Fruit fly (Drosophila melanogaster) whole organism, prepupa: ENCODE measurements around the gene Chpf.
A peak's percentile ranks its signal among the peaks of the same experiment; 100 is the strongest.

Experiments used
- Blimp-1 ChIP-seq: fragments of 200-800 bp; sonication (Bioruptor generic); optimal IDR thresholded peaks from 3 replicates; lab custom pipeline; 2017; ENCODE audit warnings: missing biosample characterization, missing genetic modification characterization, mild to moderate bottlenecking, moderate library complexity, missing genetic modification reagents
- CG10669 ChIP-seq: fragments of 200-800 bp; sonication (Bioruptor generic); optimal IDR thresholded peaks from 3 replicates; lab custom pipeline; 2018; ENCODE audit warnings: missing biosample characterization, mild to moderate bottlenecking, missing genetic modification characterization, moderate library complexity
- CG11294 ChIP-seq: fragments of 200-800 bp; sonication (Bioruptor generic); IDR thresholded peaks from 2 replicates; pipeline ENCODE4 v1.3.6; 2022; ENCODE audit warnings: missing biosample characterization, missing genetic modification characterization
- CG11762 ChIP-seq: fragments of 200-800 bp; sonication (Bioruptor generic); optimal IDR thresholded peaks from 3 replicates; lab custom pipeline; 2016; ENCODE audit warnings: missing biosample characterization, missing genetic modification characterization; ENCODE audit not compliant: insufficient read depth
- CG11902 ChIP-seq: fragments of 200-800 bp; sonication (Bioruptor generic); optimal IDR thresholded peaks from 3 replicates; lab custom pipeline; 2016; ENCODE audit warnings: missing biosample characterization, missing genetic modification characterization
- CG1621 ChIP-seq: fragments of 200-800 bp; sonication (Bioruptor generic); optimal IDR thresholded peaks from 3 replicates; lab custom pipeline; 2018; ENCODE audit warnings: missing biosample characterization, mild to moderate bottlenecking, missing genetic modification characterization
- CG16779 ChIP-seq: fragments of 200-800 bp; sonication (Bioruptor generic); optimal IDR thresholded peaks from 3 replicates; lab custom pipeline; 2017; ENCODE audit warnings: missing biosample characterization, mild to moderate bottlenecking, missing genetic modification characterization
- CG31627 ChIP-seq: fragments of 200-800 bp; sonication (Bioruptor generic); optimal IDR thresholded peaks from 3 replicates; lab custom pipeline; 2016; ENCODE audit warnings: missing biosample characterization, missing genetic modification characterization
- CG32006 ChIP-seq: fragments of 200-800 bp; sonication (Bioruptor generic); optimal IDR thresholded peaks from 3 replicates; lab custom pipeline; 2017; ENCODE audit warnings: missing biosample characterization, mild to moderate bottlenecking, missing genetic modification characterization
- CG34406 ChIP-seq: fragments of 200-800 bp; sonication (Bioruptor generic); optimal IDR thresholded peaks from 3 replicates; lab custom pipeline; 2016; ENCODE audit warnings: missing biosample characterization, missing genetic modification characterization
- CG3919 ChIP-seq: fragments of 200-800 bp; sonication (Bioruptor generic); optimal IDR thresholded peaks from 3 replicates; lab custom pipeline; 2016; ENCODE audit warnings: missing biosample characterization, missing genetic modification characterization
- CG4318 ChIP-seq: fragments of 200-800 bp; sonication (Bioruptor generic); optimal IDR thresholded peaks from 3 replicates; lab custom pipeline; 2017; ENCODE audit warnings: missing biosample characterization, mild to moderate bottlenecking, missing genetic modification characterization
- CG6163 ChIP-seq: fragments of 200-800 bp; sonication (Bioruptor generic); IDR thresholded peaks from 3 replicates; pipeline ENCODE4 v1.3.6; 2022; ENCODE audit warnings: missing biosample characterization, missing genetic modification characterization
- CG6276 ChIP-seq: fragments of 200-800 bp; sonication (Bioruptor generic); optimal IDR thresholded peaks from 2 replicates; lab custom pipeline; 2017; ENCODE audit warnings: missing biosample characterization, mild to moderate bottlenecking, missing genetic modification characterization
- CG6792 ChIP-seq: fragments of 200-800 bp; sonication (Bioruptor generic); optimal IDR thresholded peaks from 3 replicates; lab custom pipeline; 2016; ENCODE audit warnings: missing biosample characterization, missing genetic modification characterization
- CG6808 ChIP-seq: fragments of 200-800 bp; sonication (Bioruptor generic); optimal IDR thresholded peaks from 3 replicates; lab custom pipeline; 2017; ENCODE audit warnings: missing biosample characterization, missing genetic modification characterization, mild to moderate bottlenecking, moderate library complexity, missing genetic modification reagents
- CG7368 ChIP-seq: fragments of 200-800 bp; sonication (Bioruptor generic); optimal IDR thresholded peaks from 3 replicates; lab custom pipeline; 2016; ENCODE audit warnings: missing biosample characterization, missing genetic modification characterization
- CG8119 ChIP-seq: fragments of 200-800 bp; sonication (Bioruptor generic); IDR thresholded peaks from 3 replicates; pipeline ENCODE4 v1.3.6; 2022; ENCODE audit warnings: missing biosample characterization, missing genetic modification characterization
- CG8319 ChIP-seq: fragments of 200-800 bp; sonication (Bioruptor generic); optimal IDR thresholded peaks from 3 replicates; lab custom pipeline; 2016; ENCODE audit warnings: missing biosample characterization, missing genetic modification characterization
- CG8632 ChIP-seq: fragments of 200-800 bp; sonication (Bioruptor generic); optimal IDR thresholded peaks from 3 replicates; lab custom pipeline; 2016; ENCODE audit warnings: missing biosample characterization, missing genetic modification characterization
- CG9139 ChIP-seq: fragments of 200-800 bp; sonication (Bioruptor generic); optimal IDR thresholded peaks from 3 replicates; lab custom pipeline; 2017; ENCODE audit warnings: missing biosample characterization, mild to moderate bottlenecking, missing genetic modification characterization
- Eip78C ChIP-seq: fragments of 200-800 bp; sonication (Bioruptor generic); peaks from one replicate; lab custom pipeline; 2016; ENCODE audit warnings: missing biosample characterization, missing genetic modification characterization
- Eip93F ChIP-seq: fragments of 200-800 bp; sonication (Bioruptor generic); optimal IDR thresholded peaks from 2 replicates; lab custom pipeline; 2016; ENCODE audit warnings: missing biosample characterization, mild to moderate bottlenecking, missing genetic modification characterization
- Ets21C ChIP-seq: fragments of 200-800 bp; sonication (Bioruptor generic); optimal IDR thresholded peaks from 3 replicates; lab custom pipeline; 2016; ENCODE audit warnings: missing biosample characterization, missing genetic modification characterization
- Ets96B ChIP-seq: fragments of 200-800 bp; optimal IDR thresholded peaks from 2 replicates; lab custom pipeline; 2019; ENCODE audit warnings: missing biosample characterization, mild to moderate bottlenecking, missing genetic modification characterization, moderate library complexity
- Gug ChIP-seq: fragments of 200-800 bp; sonication (Bioruptor generic); IDR thresholded peaks from 2 replicates; pipeline ENCODE4 v1.3.6; 2022; ENCODE audit warnings: missing biosample characterization, missing genetic modification characterization
- Hr38 ChIP-seq: sonication (Bioruptor generic); optimal IDR thresholded peaks from 2 replicates; lab custom pipeline; 2016; ENCODE audit warnings: missing biosample characterization, missing genetic modification characterization
- Hr39 ChIP-seq: fragments of 200-800 bp; sonication (Bioruptor generic); optimal IDR thresholded peaks from 2 replicates; lab custom pipeline; 2016; ENCODE audit warnings: missing biosample characterization, missing genetic modification characterization
- Lpt ChIP-seq: fragments of 200-800 bp; sonication (Bioruptor generic); optimal IDR thresholded peaks from 3 replicates; lab custom pipeline; 2016; ENCODE audit warnings: missing biosample characterization, missing genetic modification characterization
- Met ChIP-seq: fragments of 200-800 bp; sonication (Bioruptor generic); optimal IDR thresholded peaks from 3 replicates; lab custom pipeline; 2016; ENCODE audit warnings: missing biosample characterization, missing genetic modification characterization
- OdsH ChIP-seq: fragments of 200-800 bp; sonication (Bioruptor generic); optimal IDR thresholded peaks from 3 replicates; lab custom pipeline; 2016; ENCODE audit warnings: missing biosample characterization, missing genetic modification characterization
- Sox102F ChIP-seq: fragments of 200-800 bp; sonication (Bioruptor generic); optimal IDR thresholded peaks from 2 replicates; lab custom pipeline; 2016; ENCODE audit warnings: missing biosample characterization, mild to moderate bottlenecking, missing genetic modification characterization
- Sox15 ChIP-seq: fragments of 200-800 bp; sonication (Bioruptor generic); optimal IDR thresholded peaks from 3 replicates; lab custom pipeline; 2016; ENCODE audit warnings: missing biosample characterization, missing genetic modification characterization
- achi ChIP-seq: fragments of 200-800 bp; sonication (Bioruptor generic); optimal IDR thresholded peaks from 3 replicates; lab custom pipeline; 2016; ENCODE audit warnings: missing biosample characterization, missing genetic modification characterization
- cyc ChIP-seq: fragments of 200-800 bp; sonication (Bioruptor generic); optimal IDR thresholded peaks from 3 replicates; lab custom pipeline; 2016; ENCODE audit warnings: missing biosample characterization, missing genetic modification characterization
- eg ChIP-seq: fragments of 200-800 bp; sonication (Bioruptor generic); IDR thresholded peaks from 3 replicates; pipeline ENCODE4 v1.3.6; 2022; ENCODE audit warnings: missing biosample characterization, missing genetic modification characterization
- esn ChIP-seq: fragments of 200-800 bp; sonication (Bioruptor generic); optimal IDR thresholded peaks from 2 replicates; lab custom pipeline; 2016; ENCODE audit warnings: missing biosample characterization, mild to moderate bottlenecking, missing genetic modification characterization, moderate library complexity
- fd59A ChIP-seq: fragments of 200-800 bp; sonication (Bioruptor generic); optimal IDR thresholded peaks from 2 replicates; lab custom pipeline; 2017; ENCODE audit warnings: missing biosample characterization, mild to moderate bottlenecking, missing genetic modification characterization, missing genetic modification reagents
- fkh ChIP-seq: fragments of 200-800 bp; sonication (Bioruptor generic); optimal IDR thresholded peaks from 3 replicates; lab custom pipeline; 2017; ENCODE audit warnings: missing biosample characterization, mild to moderate bottlenecking, missing genetic modification characterization, moderate library complexity
- lz ChIP-seq: fragments of 200-800 bp; sonication (Bioruptor generic); optimal IDR thresholded peaks from 3 replicates; lab custom pipeline; 2016; ENCODE audit warnings: missing biosample characterization, missing genetic modification characterization
- net ChIP-seq: fragments of 200-800 bp; sonication (Bioruptor generic); optimal IDR thresholded peaks from 3 replicates; lab custom pipeline; 2016; ENCODE audit warnings: missing biosample characterization, missing genetic modification characterization
- pdm3 ChIP-seq: fragments of 200-800 bp; sonication (Bioruptor generic); optimal IDR thresholded peaks from 3 replicates; lab custom pipeline; 2016; ENCODE audit warnings: missing biosample characterization, missing genetic modification characterization
- salr ChIP-seq, 2 experiments: fragments of 200-800 bp; sonication (Bioruptor generic); optimal IDR thresholded peaks; 3 replicates each; lab custom pipeline; 2016 to 2018; ENCODE audit warnings: missing biosample characterization in 2 of 2, missing genetic modification characterization in 2 of 2, mild to moderate bottlenecking in 1 of 2
- ss ChIP-seq, 2 experiments: fragments of 200-800 bp; sonication (Bioruptor generic); optimal IDR thresholded peaks; 2 replicates in 1 of 2; 3 replicates in 1 of 2; lab custom pipeline; 2017 to 2018; ENCODE audit warnings: mild to moderate bottlenecking in 2 of 2, missing biosample characterization in 2 of 2, missing genetic modification characterization in 2 of 2, moderate library complexity in 1 of 2
- svp ChIP-seq: fragments of 200-800 bp; sonication (Bioruptor generic); peaks from one replicate; lab custom pipeline; 2016; ENCODE audit warnings: missing biosample characterization, missing genetic modification characterization
- topi ChIP-seq: fragments of 200-800 bp; sonication (Bioruptor generic); optimal IDR thresholded peaks from 3 replicates; lab custom pipeline; 2016; ENCODE audit warnings: missing biosample characterization, missing genetic modification characterization

Gene Chpf

DNA sequence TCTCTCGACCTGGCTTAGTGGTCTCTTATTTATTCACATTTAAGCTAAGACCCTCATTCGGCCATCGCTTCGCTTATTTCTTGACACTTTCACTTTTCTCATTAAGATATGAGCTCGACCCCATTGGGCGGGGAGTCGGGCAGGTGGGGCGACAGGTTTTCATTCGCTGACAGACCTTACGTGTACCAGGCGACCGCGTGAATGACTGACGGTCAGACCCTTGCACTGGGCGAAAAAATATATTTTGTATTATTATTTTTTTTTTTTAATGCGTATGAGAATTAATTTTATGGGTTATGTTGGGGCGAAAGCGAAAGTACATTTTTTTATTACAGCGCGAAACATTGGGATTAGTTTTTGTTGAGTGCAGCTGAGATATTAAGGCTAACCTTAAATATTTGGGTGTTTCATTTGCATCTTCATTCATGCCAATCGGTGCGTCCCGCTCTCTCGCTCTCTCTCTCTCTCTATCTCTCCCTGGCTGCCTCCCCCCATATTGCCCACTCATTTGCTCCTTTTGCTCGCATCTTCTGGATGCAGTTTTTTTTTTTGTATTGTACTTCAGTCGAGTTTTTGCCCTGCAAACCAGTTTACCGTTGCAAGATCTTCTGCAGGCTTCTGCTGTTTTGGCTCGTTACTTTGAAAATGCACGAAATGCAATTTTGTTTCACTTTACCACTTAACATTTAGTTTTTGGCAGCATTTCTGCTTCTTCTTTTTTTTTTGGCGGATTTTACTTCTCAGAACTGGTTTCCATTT is 24.9 kb upstream of the Chpf start (continued):
- peak; percentile 48 for TF ChIP-seq achi (GFP tag; lab: Kevin White, UChicago)
- peak; percentile 29 for TF ChIP-seq CG11762 (GFP tag; lab: Kevin White, UChicago)
- TF ChIP-seq CG8319: peak; percentile 53
- peak; percentile 61 for TF ChIP-seq OdsH (GFP tag; lab: Kevin White, UChicago)
- peak; percentile 95 for TF ChIP-seq Eip78C
- no peak for TF ChIP-seq Hr38 (GFP tag; lab: Kevin White, UChicago)
- TF ChIP-seq CG6163 (GFP tag; lab: Robert Waterston, UW): peak; percentile 86
- TF ChIP-seq Blimp-1: peak; percentile 94
- TF ChIP-seq CG8119: peak; percentile 65; the same call in 2 of the 3 replicates
- peak; percentile 58 for TF ChIP-seq CG11902 (GFP tag; lab: Kevin White, UChicago)
- peak; percentile 56 for TF ChIP-seq Sox102F (GFP tag; lab: Kevin White, UChicago)
- TF ChIP-seq CG11294 (GFP tag; lab: Robert Waterston, UW): 0 out of 2 replicates have a peak, but pooled peaks have one; percentile 8
- TF ChIP-seq CG4318 (GFP tag; lab: Kevin White, UChicago): no peak
- TF ChIP-seq CG3919 (GFP tag; lab: Kevin White, UChicago): peak; percentile 63
- TF ChIP-seq lz (GFP tag; lab: Kevin White, UChicago): peak; percentile 86
- peak; percentile 3 for TF ChIP-seq CG10669
- peak; percentile 95 for TF ChIP-seq svp (GFP tag; lab: Kevin White, UChicago)
- TF ChIP-seq ss (GFP tag; optimal IDR thresholded peaks at IDR 0.05; lab: Kevin White, UChicago): peak; percentile 78 to 83
- TF ChIP-seq eg (GFP tag; lab: Robert Waterston, UW): no peak; the same call in 2 of the 3 replicates
- peak; percentile 46 for TF ChIP-seq CG9139 (GFP tag; lab: Kevin White, UChicago)
- peak; percentile 35 for TF ChIP-seq Ets96B (tag; lab: Kevin White, UChicago)

DNA sequence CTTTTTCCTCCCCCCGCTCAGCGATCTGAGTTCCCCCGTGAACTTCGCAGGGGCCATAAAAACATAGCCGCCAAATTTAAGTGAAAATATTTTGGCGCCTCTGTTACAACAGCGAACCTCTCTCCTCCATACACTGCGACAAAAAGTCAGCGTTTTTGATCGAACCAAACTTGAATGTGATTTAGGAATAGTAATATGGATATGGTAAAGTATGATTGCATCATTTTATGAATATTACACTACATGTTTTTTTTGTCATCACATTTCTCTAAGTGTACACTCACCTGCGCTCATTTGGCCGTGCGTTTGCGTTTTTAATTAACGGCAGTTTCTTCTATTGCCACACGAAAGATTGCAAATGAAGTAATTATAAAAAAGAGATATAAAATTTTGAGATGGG is 23.4 kb upstream of the Chpf start:
- TF ChIP-seq Ets21C (GFP tag; lab: Kevin White, UChicago) (peak; percentile 29), Gug (no peak; the same call in 1 of the 2 replicates), CG6808 (GFP tag; lab: Kevin White, UChicago) (no peak), CG6276 (peak; percentile 67), net (GFP tag; lab: Kevin White, UChicago) (peak; percentile 65), CG8319 (peak; percentile 43), pdm3 (GFP tag; lab: Kevin White, UChicago) (peak; percentile 62), topi (GFP tag; lab: Kevin White, UChicago) (peak; percentile 60), lz (GFP tag; lab: Kevin White, UChicago) (peak; percentile 53), CG16779 (tag; lab: Kevin White, UChicago) (no peak), CG8119 (peak; percentile 73), fkh (GFP tag; lab: Kevin White, UChicago) (no peak), CG34406 (peak; percentile 65), CG7368 (GFP tag; lab: Kevin White, UChicago) (peak; percentile 61), CG1621 (tag; lab: Kevin White, UChicago) (no peak), achi (GFP tag; lab: Kevin White, UChicago) (peak; percentile 56), CG10669 (peak; percentile 25), OdsH (GFP tag; lab: Kevin White, UChicago) (peak; percentile 66), CG8632 (GFP tag; lab: Kevin White, UChicago) (peak; percentile 50), CG4318 (GFP tag; lab: Kevin White, UChicago) (peak; percentile 48), CG6792 (GFP tag; lab: Kevin White, UChicago) (peak; percentile 41), svp (GFP tag; lab: Kevin White, UChicago) (peak; percentile 83), esn (GFP tag; lab: Kevin White, UChicago) (peak; percentile 56), CG31627 (GFP tag; lab: Kevin White, UChicago) (peak; percentile 55), ss (GFP tag; optimal IDR thresholded peaks at IDR 0.05; lab: Kevin White, UChicago) (no peak), Eip93F (GFP tag; lab: Kevin White, UChicago) (no peak), CG11294 (GFP tag; lab: Robert Waterston, UW) (no peak), Lpt (GFP tag; lab: Kevin White, UChicago) (peak; percentile 27), cyc (GFP tag; lab: Kevin White, UChicago) (peak; percentile 53), Sox102F (GFP tag; lab: Kevin White, UChicago) (peak; percentile 36), Hr39 (GFP tag; lab: Kevin White, UChicago) (peak; percentile 59), CG32006 (GFP tag; lab: Kevin White, UChicago) (peak; percentile 71), eg (GFP tag; lab: Robert Waterston, UW) (peak; percentile 80), Met (GFP tag; lab: Kevin White, UChicago) (peak; percentile 56), salr (GFP tag; optimal IDR thresholded peaks at IDR 0.05; lab: Kevin White, UChicago) (peak in 1 of 2 experiments; percentile 25), Sox15 (GFP tag; lab: Kevin White, UChicago) (peak; percentile 35), fd59A (no peak)
